Worm (Caenorhabditis elegans): ENCODE data around the gene C16E9.1.

Gene C16E9.1

DNA sequence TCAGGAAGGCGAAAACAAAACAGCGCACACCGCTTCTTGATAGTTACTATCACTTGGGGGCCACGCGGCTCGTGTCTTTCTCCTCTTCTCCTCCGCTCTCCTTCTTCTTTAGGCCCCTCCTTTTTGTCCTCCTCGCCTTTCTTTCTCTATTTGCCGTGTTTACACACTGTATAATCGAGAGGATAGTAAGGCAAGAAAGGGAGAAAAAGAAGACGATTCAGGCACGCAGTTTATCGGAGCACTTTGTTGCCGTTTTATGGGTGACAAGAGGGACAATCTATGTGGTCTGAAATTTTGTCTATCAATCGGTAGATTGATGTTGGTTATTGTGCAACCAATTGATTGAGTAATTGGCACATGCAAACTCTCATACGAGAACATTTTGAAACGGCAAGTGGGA lies 7.9 kb upstream of the C16E9.1 start, which contains the start of gene F14B8.6 (continued):
- TF ChIP-seq dmd-9 (GFP tag; IDR thresholded peaks at IDR 0.05): no peak
- TF ChIP-seq unc-62 (GFP tag; optimal IDR thresholded peaks at IDR 0.05 in 1 of 2): no peak
- TF ChIP-seq unc-62 (tag; optimal IDR thresholded peaks at IDR 0.05): no peak
- TF ChIP-seq lin-39 (tag; optimal IDR thresholded peaks at IDR 0.05): no peak
- TF ChIP-seq F10B5.3 (tag; optimal IDR thresholded peaks at IDR 0.05): no peak
- no peak for TF ChIP-seq lin-38 (GFP tag; IDR thresholded peaks at IDR 0.05)
- TF ChIP-seq ceh-28 (tag; optimal IDR thresholded peaks at IDR 0.05): no peak
- 0 out of 2 replicates have a peak, but pooled peaks have one; percentile 15 for TF ChIP-seq tra-1 (GFP tag; IDR thresholded peaks at IDR 0.05)
- no peak for TF ChIP-seq ama-1 (optimal IDR thresholded peaks at IDR 0.05)
- TF ChIP-seq mdl-1 (tag; optimal IDR thresholded peaks at IDR 0.05): peak; percentile 48 to 68
- no peak for TF ChIP-seq pha-4 (GFP tag; IDR thresholded peaks at IDR 0.05)
- peak; percentile 3 for TF ChIP-seq pha-4 (tag; optimal IDR thresholded peaks at IDR 0.05)
- TF ChIP-seq D1046.2 (GFP tag; IDR thresholded peaks at IDR 0.05): no peak
- TF ChIP-seq daf-8 (GFP tag; IDR thresholded peaks at IDR 0.05): no peak
- TF ChIP-seq gei-8 (GFP tag; optimal IDR thresholded peaks at IDR 0.05): no peak
- no peak for TF ChIP-seq daf-16 (GFP tag; optimal IDR thresholded peaks at IDR 0.05)
- TF ChIP-seq daf-16 (tag; optimal IDR thresholded peaks at IDR 0.05): peak; percentile 78
- TF ChIP-seq nhr-111 (GFP tag; optimal IDR thresholded peaks at IDR 0.05): no peak
- no peak for TF ChIP-seq F49E8.2 (tag; optimal IDR thresholded peaks at IDR 0.05; ENCODE audit: borderline replicate concordance)
- TF ChIP-seq nhr-25 (tag; optimal IDR thresholded peaks at IDR 0.05; ENCODE audit: borderline replicate concordance, insufficient read depth): no peak
- TF ChIP-seq lin-1 (GFP tag; IDR thresholded peaks at IDR 0.05): no peak
- TF ChIP-seq duxl-1 (tag; optimal IDR thresholded peaks at IDR 0.05; ENCODE audit: poor library complexity): no peak
- TF ChIP-seq egl-27 (tag; optimal IDR thresholded peaks at IDR 0.05): no peak
- no peak for TF ChIP-seq nhr-11 (tag; optimal IDR thresholded peaks at IDR 0.05)
- TF ChIP-seq cey-2 (tag; optimal IDR thresholded peaks at IDR 0.05; ENCODE audit: borderline replicate concordance, insufficient read depth): no peak
- no peak for TF ChIP-seq vab-7 (GFP tag; IDR thresholded peaks at IDR 0.05)
- peak; percentile 13 for TF ChIP-seq aha-1 (tag)
- no peak for TF ChIP-seq unc-130 (GFP tag; optimal IDR thresholded peaks at IDR 0.05)
- no peak for TF ChIP-seq nhr-48 (tag; optimal IDR thresholded peaks at IDR 0.05)
- TF ChIP-seq ceh-44 (GFP tag; IDR thresholded peaks at IDR 0.05): no peak
- no peak for TF ChIP-seq lsy-2 (tag; optimal IDR thresholded peaks at IDR 0.05)
- TF ChIP-seq spr-3 (GFP tag; optimal IDR thresholded peaks at IDR 0.05): no peak
- TF ChIP-seq lin-29 (GFP tag; IDR thresholded peaks at IDR 0.05): no peak
- TF ChIP-seq nhr-42 (GFP tag; IDR thresholded peaks at IDR 0.05): no peak
- TF ChIP-seq lin-13 (GFP tag; optimal IDR thresholded peaks at IDR 0.05): no peak
- TF ChIP-seq mep-1 (tag; optimal IDR thresholded peaks at IDR 0.05): peak; percentile 23
- no peak for TF ChIP-seq ceh-20 (GFP tag; IDR thresholded peaks at IDR 0.05)
- TF ChIP-seq ces-1 (GFP tag; optimal IDR thresholded peaks at IDR 0.05): no peak
- TF ChIP-seq nhr-41 (GFP tag; IDR thresholded peaks at IDR 0.05): no peak
- TF ChIP-seq jun-1 (tag; optimal IDR thresholded peaks at IDR 0.05): no peak
- no peak for TF ChIP-seq zip-11 (GFP tag; IDR thresholded peaks at IDR 0.05)
- TF ChIP-seq fkh-10 (GFP tag; optimal IDR thresholded peaks at IDR 0.05): no peak
- no peak for TF ChIP-seq Y75B8A.6 (GFP tag; IDR thresholded peaks at IDR 0.05)
- TF ChIP-seq lin-15B (tag; optimal IDR thresholded peaks at IDR 0.05): no peak
- no peak for TF ChIP-seq egl-43 (GFP tag; IDR thresholded peaks at IDR 0.05)
- TF ChIP-seq nhr-76 (tag; optimal IDR thresholded peaks at IDR 0.05): no peak
- no peak for TF ChIP-seq rbr-2 (tag; optimal IDR thresholded peaks at IDR 0.05)
- no peak for TF ChIP-seq skn-1 (tag; optimal IDR thresholded peaks at IDR 0.05)
- TF ChIP-seq unc-39 (tag; optimal IDR thresholded peaks at IDR 0.05): no peak
- no peak for TF ChIP-seq F26F4.8 (GFP tag; conservative IDR thresholded peaks at IDR 0.05)
- peak; percentile 43 for TF ChIP-seq nhr-28 (tag; optimal IDR thresholded peaks at IDR 0.05)
- peak; percentile 74 for TF ChIP-seq hlh-11 (tag; optimal IDR thresholded peaks at IDR 0.05)
- TF ChIP-seq mxl-2 (GFP tag; conservative IDR thresholded peaks at IDR 0.05): no peak
